Worm (Caenorhabditis elegans): ENCODE data around the gene col-146.

ce11 chrV:9677977-9678376, 48.2 kb downstream of the col-146 start, which contains the start of gene cthd-1:
- TF ChIP-seq ceh-13 (GFP tag; optimal IDR thresholded peaks at IDR 0.05) (no peak), ama-1 (optimal IDR thresholded peaks at IDR 0.05) (no peak), hnd-1 (tag; optimal IDR thresholded peaks at IDR 0.05) (no peak), ets-7 (tag; optimal IDR thresholded peaks at IDR 0.05) (no peak), flt-1 (GFP tag; IDR thresholded peaks at IDR 0.05) (no peak), sea-1 (GFP tag; conservative IDR thresholded peaks at IDR 0.05) (no peak), hmbx-1 (tag; optimal IDR thresholded peaks at IDR 0.05) (no peak), scrt-1 (GFP tag; IDR thresholded peaks at IDR 0.05) (no peak), ceh-36 (tag; optimal IDR thresholded peaks at IDR 0.05) (no peak), B0310.2 (tag; optimal IDR thresholded peaks at IDR 0.05) (no peak), pes-1 (GFP tag; IDR thresholded peaks at IDR 0.05) (no peak)

Measured in whole organism, early embryonic.